Worm (Caenorhabditis elegans): ENCODE data around the gene pgp-5.

The pgp-5 gene

ce11 chrX:10883203-10883602 is 24.1 kb upstream of the pgp-5 start, which contains the start of gene T21E8.7:
T21E8.7 (plus strand) TSS chrX:10883503.
- no peak for TF ChIP-seq php-3 (GFP tag; IDR thresholded peaks at IDR 0.05)
- TF ChIP-seq dve-1 (tag; optimal IDR thresholded peaks at IDR 0.05; ENCODE audit: insufficient read depth) = no peak
- no peak for TF ChIP-seq lin-38 (GFP tag; IDR thresholded peaks at IDR 0.05)
- TF ChIP-seq lin-39 (tag; optimal IDR thresholded peaks at IDR 0.05) = no peak
- TF ChIP-seq lsy-2 (tag; optimal IDR thresholded peaks at IDR 0.05) = no peak
- TF ChIP-seq saeg-2 (GFP tag; IDR thresholded peaks at IDR 0.05) = no peak
- TF ChIP-seq dmd-6 (GFP tag; IDR thresholded peaks at IDR 0.05) = no peak
- TF ChIP-seq egl-27 (tag; optimal IDR thresholded peaks at IDR 0.05) = no peak
- TF ChIP-seq ztf-11 (tag; optimal IDR thresholded peaks at IDR 0.05) = no peak
- no peak for TF ChIP-seq nhr-25 (tag; optimal IDR thresholded peaks at IDR 0.05; ENCODE audit: borderline replicate concordance, insufficient read depth)
- TF ChIP-seq ceh-62 (tag; optimal IDR thresholded peaks at IDR 0.05) = no peak
- TF ChIP-seq dmd-8 (GFP tag; IDR thresholded peaks at IDR 0.05) = no peak
- no peak for TF ChIP-seq tra-1 (GFP tag; IDR thresholded peaks at IDR 0.05)

DNA sequence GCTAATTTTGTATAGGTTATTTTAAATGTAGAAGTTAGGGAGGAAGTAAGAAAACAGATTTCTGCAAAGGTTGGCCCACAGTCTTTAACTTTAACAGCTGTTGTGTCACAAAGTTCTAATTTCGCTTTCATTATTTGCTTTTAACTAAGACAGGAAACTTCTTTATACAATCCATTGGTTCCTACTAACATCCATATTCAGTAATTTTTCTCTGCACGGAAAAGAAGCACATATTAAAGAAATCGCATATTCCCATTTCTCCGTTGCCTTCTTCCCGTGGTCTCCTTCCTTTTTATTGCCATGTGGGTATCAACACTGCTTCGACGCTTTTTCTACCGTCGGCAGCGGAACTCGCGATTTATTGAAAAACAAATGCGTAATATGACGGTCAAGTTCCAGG is 22.9 kb upstream of the pgp-5 start, which contains the start of gene T21E8.6:
TSS of gene T21E8.6 (plus strand) at position 301 of the 400 bp plus-strand sequence.
- peak in 1 of 2 experiments; percentile 56 for TF ChIP-seq unc-62 (GFP tag; optimal IDR thresholded peaks at IDR 0.05 in 1 of 2)
- TF ChIP-seq unc-62 (tag; optimal IDR thresholded peaks at IDR 0.05) = no peak
- no peak for TF ChIP-seq madf-9 (GFP tag; conservative IDR thresholded peaks at IDR 0.05)

- TF ChIP-seq egl-27 (tag; optimal IDR thresholded peaks at IDR 0.05) (no peak), cey-2 (tag; optimal IDR thresholded peaks at IDR 0.05; ENCODE audit: borderline replicate concordance, insufficient read depth) (no peak), nhr-41 (GFP tag; IDR thresholded peaks at IDR 0.05) (no peak), madf-5 (GFP tag; IDR thresholded peaks at IDR 0.05) (no peak), lin-1 (GFP tag; IDR thresholded peaks at IDR 0.05) (no peak), lin-13 (GFP tag; optimal IDR thresholded peaks at IDR 0.05) (no peak), rbr-2 (tag; optimal IDR thresholded peaks at IDR 0.05) (no peak), aha-1 (tag) (no peak), spr-3 (GFP tag; optimal IDR thresholded peaks at IDR 0.05) (no peak), attf-4 (tag; optimal IDR thresholded peaks at IDR 0.05) (no peak), nhr-77 (tag; optimal IDR thresholded peaks at IDR 0.05) (no peak), nhr-48 (tag; optimal IDR thresholded peaks at IDR 0.05) (no peak), set-16 (GFP tag; IDR thresholded peaks at IDR 0.05) (no peak), zfp-2 (tag; optimal IDR thresholded peaks at IDR 0.05) (no peak), snpc-1.2 (GFP tag; IDR thresholded peaks at IDR 0.05) (no peak), unc-130 (GFP tag; optimal IDR thresholded peaks at IDR 0.05) (no peak), skn-1 (tag; optimal IDR thresholded peaks at IDR 0.05) (no peak)
Measured at ce11 chrX:10880509-10880908, 21.4 kb upstream of the pgp-5 start, which contains the start of gene T21E8.4. T21E8.4 (plus strand) TSS chrX:10880809.

ce11 chrX:10877138-10877743 is 18.1 kb upstream of the pgp-5 start, which contains the start of gene pgp-6:
pgp-6 (minus strand) TSS chrX:10877425.
- TF ChIP-seq zip-2 (tag; optimal IDR thresholded peaks at IDR 0.05) (peak; percentile 89), fkh-10 (GFP tag; optimal IDR thresholded peaks at IDR 0.05) (no peak), pqm-1 (tag; optimal IDR thresholded peaks at IDR 0.05) (peak; percentile 72), nhr-28 (tag; optimal IDR thresholded peaks at IDR 0.05) (peak; percentile 55), dve-1 (tag; optimal IDR thresholded peaks at IDR 0.05; ENCODE audit: insufficient read depth) (no peak), unc-62 (GFP tag; optimal IDR thresholded peaks at IDR 0.05 in 1 of 2) (peak in 1 of 2 experiments; percentile 69), unc-62 (tag; optimal IDR thresholded peaks at IDR 0.05) (no peak), rbr-2 (tag; optimal IDR thresholded peaks at IDR 0.05) (no peak), lin-13 (GFP tag; optimal IDR thresholded peaks at IDR 0.05) (no peak), daf-16 (GFP tag; optimal IDR thresholded peaks at IDR 0.05) (no peak), daf-16 (tag; optimal IDR thresholded peaks at IDR 0.05) (peak; percentile 84), aha-1 (tag) (peak; percentile 80)

All from whole organism, L4 larva.